Fruit fly (Drosophila melanogaster): ENCODE results near the gene Tbc1d15-17.

The Tbc1d15-17 gene

dm6 chr2L:223351-223750, 16.4 kb downstream of the Tbc1d15-17 start (continued):
- TF ChIP-seq Atf6 (GFP tag; IDR thresholded peaks at IDR 0.05), result peak; percentile 67
- peak; percentile 81 for TF ChIP-seq Max (GFP tag; optimal IDR thresholded peaks at IDR 0.05)
- no peak for TF ChIP-seq CG34224 (GFP tag; IDR thresholded peaks at IDR 0.05; ENCODE audit: partially characterized antibody)
- peak; percentile 25; the same call in 1 of the 2 replicates for TF ChIP-seq rib (GFP tag; IDR thresholded peaks at IDR 0.05)
- TF ChIP-seq CG3163 (GFP tag; optimal IDR thresholded peaks at IDR 0.05), result peak; percentile 38
- peak; percentile 92 for TF ChIP-seq CG31441 (GFP tag; IDR thresholded peaks at IDR 0.05)
- TF ChIP-seq CG4820 (GFP tag; optimal IDR thresholded peaks at IDR 0.05), result peak; percentile 90
- peak; percentile 91 for TF ChIP-seq CG10959 (GFP tag; IDR thresholded peaks at IDR 0.05)
- TF ChIP-seq CG13894 (tag; optimal IDR thresholded peaks at IDR 0.05), result no peak
- no peak for TF ChIP-seq z (GFP tag; IDR thresholded peaks at IDR 0.05)
- TF ChIP-seq Meics (GFP tag; optimal IDR thresholded peaks at IDR 0.05), result peak; percentile 65
- TF ChIP-seq zen (tag; optimal IDR thresholded peaks at IDR 0.05), result peak; percentile 75
- TF ChIP-seq Dip2 (GFP tag; IDR thresholded peaks at IDR 0.05), result peak; percentile 39; the same call in 1 of the 2 replicates
- TF ChIP-seq CG4707 (GFP tag; optimal IDR thresholded peaks at IDR 0.05), result peak; percentile 98
- peak; percentile 49 for TF ChIP-seq CG8290 (GFP tag; optimal IDR thresholded peaks at IDR 0.05)
- TF ChIP-seq CG8290 (tag; optimal IDR thresholded peaks at IDR 0.05), result peak in 1 of 2 experiments; percentile 24
- no peak for TF ChIP-seq CG10543 (GFP tag; optimal IDR thresholded peaks at IDR 0.05)
- peak; percentile 71 for TF ChIP-seq ssp (GFP tag; IDR thresholded peaks at IDR 0.05)
- TF ChIP-seq CG12659 (GFP tag; optimal IDR thresholded peaks at IDR 0.05), result peak; percentile 75
- TF ChIP-seq ftz-f1 (GFP tag; optimal IDR thresholded peaks at IDR 0.05), result no peak
- no peak for TF ChIP-seq CG15479 (GFP tag; optimal IDR thresholded peaks at IDR 0.05)
- peak; percentile 67 for TF ChIP-seq Dip3 (GFP tag; optimal IDR thresholded peaks at IDR 0.05)
- TF ChIP-seq CG10431 (GFP tag; optimal IDR thresholded peaks at IDR 0.05), result no peak
- peak; percentile 45 for TF ChIP-seq Sry-δ (GFP tag; optimal IDR thresholded peaks at IDR 0.05)
- peak; percentile 61; the same call in 2 of the 3 replicates for TF ChIP-seq CG2889 (GFP tag; IDR thresholded peaks at IDR 0.05)
- TF ChIP-seq Rx (GFP tag; IDR thresholded peaks at IDR 0.05), result peak; percentile 93
- no peak for TF ChIP-seq exex (tag; optimal IDR thresholded peaks at IDR 0.05)
- peak; percentile 48 for TF ChIP-seq CG8281 (tag; optimal IDR thresholded peaks at IDR 0.05)
- peak; percentile 88 to 92 for TF ChIP-seq chif (GFP tag; optimal IDR thresholded peaks at IDR 0.05)
- no peak for TF ChIP-seq Deaf1 (tag; optimal IDR thresholded peaks at IDR 0.05)
- TF ChIP-seq Dfd (GFP tag; optimal IDR thresholded peaks at IDR 0.05), result no peak
- TF ChIP-seq corto (GFP tag; optimal IDR thresholded peaks at IDR 0.05), result peak; percentile 77
- no peak for TF ChIP-seq CG4328 (GFP tag; optimal IDR thresholded peaks at IDR 0.05)
- TF ChIP-seq CG14860 (GFP tag; IDR thresholded peaks at IDR 0.05; ENCODE audit: partially characterized antibody), result no peak
- peak; percentile 87 for TF ChIP-seq ranshi (GFP tag; IDR thresholded peaks at IDR 0.05)
- peak; percentile 91 for TF ChIP-seq ap (GFP tag; IDR thresholded peaks at IDR 0.05)
- TF ChIP-seq her (GFP tag; optimal IDR thresholded peaks at IDR 0.05), result peak; percentile 59
- TF ChIP-seq shn (GFP tag; optimal IDR thresholded peaks at IDR 0.05), result peak; percentile 74
- TF ChIP-seq az2 (GFP tag; optimal IDR thresholded peaks at IDR 0.05), result peak; percentile 87
- TF ChIP-seq CG12769 (tag; optimal IDR thresholded peaks at IDR 0.05), result peak; percentile 58
- no peak for TF ChIP-seq kni (GFP tag; optimal IDR thresholded peaks at IDR 0.05)
- peak; percentile 83 for TF ChIP-seq Vsx1 (GFP tag; optimal IDR thresholded peaks at IDR 0.05)
- peak; percentile 37 for TF ChIP-seq CG15011 (GFP tag; optimal IDR thresholded peaks at IDR 0.05)
- peak; percentile 87 for TF ChIP-seq lab (GFP tag; optimal IDR thresholded peaks at IDR 0.05)
- peak; percentile 38 for TF ChIP-seq CG4617 (GFP tag; optimal IDR thresholded peaks at IDR 0.05; ENCODE audit: borderline replicate concordance)
- peak; percentile 79 for TF ChIP-seq CG43689 (GFP tag; IDR thresholded peaks at IDR 0.05)
- TF ChIP-seq ato (GFP tag; IDR thresholded peaks at IDR 0.05; ENCODE audit: partially characterized antibody), result no peak
- peak; percentile 86 for TF ChIP-seq en (GFP tag; optimal IDR thresholded peaks at IDR 0.05)
- peak; percentile 82 for TF ChIP-seq Mrtf (GFP tag; IDR thresholded peaks at IDR 0.05)
- peak; percentile 81 to 82 for TF ChIP-seq dpn (GFP tag; optimal IDR thresholded peaks at IDR 0.05)
- no peak for TF ChIP-seq chinmo (GFP tag; IDR thresholded peaks at IDR 0.05; ENCODE audit: partially characterized antibody)
